Worm (Caenorhabditis elegans) whole organism, L2 larva: ENCODE results near the gene irld-65.

Source experiments
- ama-1 ChIP-seq: fragments of 150-350 bp; optimal IDR thresholded peaks from 2 replicates; lab custom pipeline; 2018; ENCODE audit warnings: inconsistent platforms
- ceh-82 ChIP-seq: fragments of 150-350 bp; optimal IDR thresholded peaks from 2 replicates; lab custom pipeline; 2014; ENCODE audit warnings: missing biosample characterization, missing genetic modification characterization
- dmd-4 ChIP-seq: sonication (generic microtip); optimal IDR thresholded peaks from 2 replicates; lab custom pipeline; 2017; ENCODE audit warnings: missing biosample characterization, missing genetic modification characterization
- fos-1 ChIP-seq: fragments of 150-350 bp; optimal IDR thresholded peaks from 2 replicates; lab custom pipeline; 2014; ENCODE audit warnings: missing biosample characterization, missing genetic modification characterization
- nhr-11 ChIP-seq: fragments of 150-350 bp; optimal IDR thresholded peaks from 2 replicates; lab custom pipeline; 2014; ENCODE audit warnings: missing biosample characterization, missing genetic modification characterization
- ztf-11 ChIP-seq: sonication (generic microtip); optimal IDR thresholded peaks from 2 replicates; lab custom pipeline; 2017; ENCODE audit warnings: missing biosample characterization, missing genetic modification characterization

ce11 chrII:2900248-2900647, 37.5 kb downstream of the irld-65 start, which contains the start of gene ubc-26:
- TF ChIP-seq ceh-82 (tag; lab: Kevin White, UChicago) (no peak), nhr-11 (tag; lab: Kevin White, UChicago) (no peak), dmd-4 (tag; lab: Kevin White, UChicago) (no peak), fos-1 (tag; lab: Kevin White, UChicago) (no peak), ama-1 (lab: Kevin White, UChicago) (no peak), ztf-11 (tag; lab: Kevin White, UChicago) (no peak)
